Worm (Caenorhabditis elegans) whole organism, L4 larva: ENCODE results near the gene xbx-9.

Experiments
- F10B5.3 ChIP-seq: sonication (generic microtip); optimal IDR thresholded peaks from 2 replicates; lab custom pipeline; 2016; ENCODE audit warnings: mild to moderate bottlenecking, missing genetic modification characterization, missing compliant biosample characterization
- Y105C5A.15 ChIP-seq: fragments of 200-800 bp; sonication (Bioruptor generic); IDR thresholded peaks from 2 replicates; pipeline ENCODE4 v1.3.6; 2022; ENCODE audit warnings: missing genetic modification characterization, missing compliant biosample characterization
- Y48G9A.11 ChIP-seq: fragments of 200-800 bp; sonication (Bioruptor generic); IDR thresholded peaks from 2 replicates; pipeline ENCODE4 v1.3.6; 2022; ENCODE audit warnings: missing genetic modification reagents, missing genetic modification characterization, missing compliant biosample characterization
- ZK337.2 ChIP-seq: fragments of 200-800 bp; sonication (Bioruptor generic); IDR thresholded peaks from 2 replicates; pipeline ENCODE4 v1.3.6; 2022; ENCODE audit warnings: missing genetic modification reagents, missing genetic modification characterization, missing compliant biosample characterization
- aha-1 ChIP-seq: fragments of 150-350 bp; peaks from one replicate; lab custom pipeline; 2014; ENCODE audit warnings: missing biosample characterization, missing genetic modification characterization
- ama-1 ChIP-seq: fragments of 150-350 bp; optimal IDR thresholded peaks from 2 replicates; lab custom pipeline; 2014; ENCODE audit warnings: inconsistent platforms, mixed read lengths
- arid-1 ChIP-seq: fragments of 200-800 bp; sonication (Bioruptor generic); conservative IDR thresholded peaks from 2 replicates; pipeline ENCODE4 v1.3.6; 2022; ENCODE audit warnings: missing genetic modification reagents, missing genetic modification characterization, missing compliant biosample characterization
- ceh-82 ChIP-seq: sonication (generic microtip); optimal IDR thresholded peaks from 2 replicates; lab custom pipeline; 2017; ENCODE audit warnings: missing biosample characterization, missing genetic modification characterization
- cey-2 ChIP-seq: sonication (generic microtip); optimal IDR thresholded peaks from 3 replicates; lab custom pipeline; 2017; ENCODE audit warnings: missing genetic modification characterization, mild to moderate bottlenecking, missing compliant biosample characterization, antibody characterized with exemption, borderline replicate concordance; ENCODE audit not compliant: insufficient read depth
- ctbp-1 ChIP-seq: fragments of 200-800 bp; sonication (Bioruptor generic); IDR thresholded peaks from 2 replicates; pipeline ENCODE4 v1.3.6; 2022; ENCODE audit warnings: missing genetic modification reagents, missing genetic modification characterization, missing compliant biosample characterization
- daf-12 ChIP-seq: fragments of 150-350 bp; optimal IDR thresholded peaks from 2 replicates; lab custom pipeline; 2014; ENCODE audit warnings: missing biosample characterization, missing genetic modification reagents, missing genetic modification characterization
- daf-16 ChIP-seq, 3 experiments: sonication (generic microtip); optimal IDR thresholded peaks; 2 replicates each; lab custom pipeline; 2016 to 2017; ENCODE audit warnings: missing genetic modification characterization in 3 of 3, missing genetic modification reagents in 3 of 3, mild to moderate bottlenecking in 2 of 3, missing compliant biosample characterization in 2 of 3, missing biosample characterization in 1 of 3, moderate library complexity in 1 of 3
- daf-8 ChIP-seq: fragments of 200-800 bp; sonication (Bioruptor generic); IDR thresholded peaks from 2 replicates; pipeline ENCODE4 v1.3.6; 2022; ENCODE audit warnings: missing genetic modification characterization, missing compliant biosample characterization
- dmd-6 ChIP-seq: fragments of 200-800 bp; sonication (Bioruptor generic); IDR thresholded peaks from 2 replicates; pipeline ENCODE4 v1.3.6; 2022; ENCODE audit warnings: missing genetic modification reagents, missing genetic modification characterization, missing compliant biosample characterization
- duxl-1 ChIP-seq: sonication (generic microtip); optimal IDR thresholded peaks from 2 replicates; lab custom pipeline; 2016; ENCODE audit warnings: mild to moderate bottlenecking, missing genetic modification characterization, moderate library complexity, missing compliant biosample characterization; ENCODE audit not compliant: poor library complexity
- dve-1 ChIP-seq: sonication (generic microtip); optimal IDR thresholded peaks from 2 replicates; lab custom pipeline; 2017; ENCODE audit warnings: antibody characterized with exemption, mild to moderate bottlenecking, missing genetic modification characterization, missing compliant biosample characterization; ENCODE audit not compliant: insufficient read depth
- egl-27 ChIP-seq: sonication (generic microtip); optimal IDR thresholded peaks from 3 replicates; lab custom pipeline; 2017; ENCODE audit warnings: missing biosample characterization, missing genetic modification reagents, missing genetic modification characterization
- hlh-11 ChIP-seq: fragments of 200-800 bp; sonication (Bioruptor generic); optimal IDR thresholded peaks from 2 replicates; lab custom pipeline; 2018; ENCODE audit warnings: mild to moderate bottlenecking, missing genetic modification characterization, missing compliant biosample characterization
- jun-1 ChIP-seq: fragments of 150-350 bp; optimal IDR thresholded peaks from 2 replicates; lab custom pipeline; 2014; ENCODE audit warnings: missing biosample characterization, missing genetic modification reagents, missing genetic modification characterization
- lim-7 ChIP-seq: fragments of 200-800 bp; sonication (Bioruptor generic); IDR thresholded peaks from 2 replicates; pipeline ENCODE4 v1.3.6; 2022; ENCODE audit warnings: missing genetic modification characterization, missing compliant biosample characterization
- lin-1 ChIP-seq: fragments of 200-800 bp; sonication (Bioruptor generic); IDR thresholded peaks from 2 replicates; pipeline ENCODE4 v1.3.6; 2022; ENCODE audit warnings: missing genetic modification reagents, missing genetic modification characterization, missing compliant biosample characterization
- madf-5 ChIP-seq, 2 experiments: fragments of 200-800 bp; sonication (Bioruptor generic); IDR thresholded peaks; 2 replicates each; pipeline ENCODE4 v1.3.6; 2022; ENCODE audit warnings: missing compliant biosample characterization in 2 of 2, missing genetic modification characterization in 2 of 2
- mep-1 ChIP-seq: fragments of 150-350 bp; sonication (generic microtip); optimal IDR thresholded peaks from 3 replicates; lab custom pipeline; 2014; ENCODE audit warnings: missing biosample characterization, missing genetic modification characterization
- mes-2 ChIP-seq: sonication (generic microtip); optimal IDR thresholded peaks from 2 replicates; lab custom pipeline; 2016; ENCODE audit warnings: missing genotype, mild to moderate bottlenecking, missing genetic modification characterization, missing compliant biosample characterization; ENCODE audit not compliant: poor library complexity, severe bottlenecking
- mxl-2 ChIP-seq: fragments of 200-800 bp; sonication (Bioruptor generic); conservative IDR thresholded peaks from 2 replicates; pipeline ENCODE4 v1.3.6; 2022; ENCODE audit warnings: missing genetic modification reagents, missing genetic modification characterization, missing compliant biosample characterization
- nhr-10 ChIP-seq: fragments of 150-350 bp; optimal IDR thresholded peaks from 2 replicates; lab custom pipeline; 2014; ENCODE audit warnings: missing biosample characterization, missing genetic modification characterization
- nhr-102 ChIP-seq: sonication (generic microtip); optimal IDR thresholded peaks from 2 replicates; lab custom pipeline; 2016; ENCODE audit warnings: mild to moderate bottlenecking, missing genetic modification characterization, moderate library complexity, missing compliant biosample characterization
- nhr-25 ChIP-seq: sonication (generic microtip); optimal IDR thresholded peaks from 2 replicates; lab custom pipeline; 2017; ENCODE audit warnings: missing genetic modification characterization, mild to moderate bottlenecking, missing compliant biosample characterization, antibody characterized with exemption, moderate library complexity, borderline replicate concordance; ENCODE audit not compliant: insufficient read depth
- nhr-28 ChIP-seq: fragments of 150-350 bp; optimal IDR thresholded peaks from 2 replicates; lab custom pipeline; 2014; ENCODE audit warnings: missing biosample characterization, missing genetic modification characterization
- nhr-41 ChIP-seq: fragments of 200-800 bp; sonication (Bioruptor generic); IDR thresholded peaks from 2 replicates; pipeline ENCODE4 v1.3.6; 2022; ENCODE audit warnings: missing genetic modification reagents, missing genetic modification characterization, missing compliant biosample characterization
- nhr-42 ChIP-seq: fragments of 200-800 bp; sonication (Bioruptor generic); IDR thresholded peaks from 2 replicates; pipeline ENCODE4 v1.3.6; 2022; ENCODE audit warnings: missing genetic modification characterization, missing compliant biosample characterization
- nhr-48 ChIP-seq: sonication (generic microtip); optimal IDR thresholded peaks from 2 replicates; lab custom pipeline; 2016; ENCODE audit warnings: mild to moderate bottlenecking, missing genetic modification characterization, missing compliant biosample characterization
- php-3 ChIP-seq: fragments of 200-800 bp; sonication (Bioruptor generic); IDR thresholded peaks from 2 replicates; pipeline ENCODE4 v1.3.6; 2022; ENCODE audit warnings: missing genetic modification reagents, missing genetic modification characterization, missing compliant biosample characterization
- pqm-1 ChIP-seq: sonication (generic microtip); optimal IDR thresholded peaks from 2 replicates; lab custom pipeline; 2017; ENCODE audit warnings: missing biosample characterization, missing genetic modification characterization
- saeg-2 ChIP-seq: fragments of 200-800 bp; sonication (Bioruptor generic); IDR thresholded peaks from 2 replicates; pipeline ENCODE4 v1.3.6; 2022; ENCODE audit warnings: missing genetic modification reagents, missing genetic modification characterization, missing compliant biosample characterization
- spr-1 ChIP-seq: sonication (generic microtip); optimal IDR thresholded peaks from 2 replicates; lab custom pipeline; 2016; ENCODE audit warnings: mild to moderate bottlenecking, missing genetic modification characterization, missing compliant biosample characterization
- spr-3 ChIP-seq: fragments of 200-800 bp; sonication (Bioruptor generic); optimal IDR thresholded peaks from 2 replicates; lab custom pipeline; 2018; ENCODE audit warnings: mild to moderate bottlenecking, missing genetic modification characterization, missing compliant biosample characterization
- zag-1 ChIP-seq: fragments of 150-350 bp; optimal IDR thresholded peaks from 2 replicates; lab custom pipeline; 2014; ENCODE audit warnings: missing biosample characterization, missing genetic modification characterization
- zfp-2 ChIP-seq: sonication (generic microtip); optimal IDR thresholded peaks from 2 replicates; lab custom pipeline; 2016; ENCODE audit warnings: mild to moderate bottlenecking, missing genetic modification characterization, missing compliant biosample characterization

xbx-9 gene

DNA sequence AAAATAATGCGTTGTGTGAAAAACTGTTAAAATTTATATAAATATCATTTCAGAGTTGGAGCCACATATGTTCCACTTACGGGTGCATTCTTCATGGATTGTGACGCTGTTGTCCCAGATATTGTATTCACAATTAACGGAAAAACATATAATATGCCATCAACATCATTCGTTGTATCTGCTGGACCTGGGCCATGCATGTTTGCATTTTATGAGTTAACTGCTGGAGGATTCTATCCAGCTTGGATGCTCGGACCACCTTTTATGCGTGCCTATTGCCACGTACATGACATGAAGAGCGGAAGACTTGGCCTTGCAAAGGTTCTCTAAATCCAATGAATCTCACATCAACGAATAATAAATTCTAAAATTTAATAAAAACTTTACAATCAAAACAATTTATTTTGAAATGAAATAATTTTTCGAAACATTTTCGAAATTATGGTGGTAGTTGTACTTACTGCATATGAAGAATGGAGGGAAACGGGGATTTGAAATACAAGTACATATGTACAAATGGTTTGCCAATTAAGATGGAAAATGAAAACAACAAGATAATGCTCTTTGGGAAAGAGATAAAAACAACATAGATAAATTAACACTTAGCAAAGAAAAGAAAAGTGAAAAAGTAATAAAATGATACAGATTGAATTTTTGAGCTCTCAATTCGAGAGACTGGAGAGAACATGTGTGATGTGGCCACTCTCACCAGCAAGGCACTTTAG is 9.9 kb downstream of the xbx-9 start:
- TF ChIP-seq spr-3 (GFP tag; lab: Kevin White, UChicago), result no peak
- no peak for TF ChIP-seq madf-5 (GFP tag; IDR thresholded peaks at IDR 0.05; lab: Robert Waterston, UW)
- TF ChIP-seq zfp-2 (tag; lab: Kevin White, UChicago), result no peak
- TF ChIP-seq mes-2 (tag; lab: Kevin White, UChicago), result peak; percentile 69
- TF ChIP-seq spr-1 (tag; lab: Kevin White, UChicago), result peak; percentile 2
- no peak for TF ChIP-seq nhr-25
- peak; percentile 13 for TF ChIP-seq nhr-48 (tag; lab: Kevin White, UChicago)
- TF ChIP-seq nhr-42, result no peak
- TF ChIP-seq nhr-41 (GFP tag; lab: Robert Waterston, UW), result no peak
- no peak for TF ChIP-seq Y105C5A.15 (GFP tag; lab: Robert Waterston, UW)
- no peak for TF ChIP-seq daf-8 (GFP tag; lab: Robert Waterston, UW)
- peak; percentile 62 for TF ChIP-seq duxl-1
- TF ChIP-seq nhr-102, result peak; percentile 49
- TF ChIP-seq ZK337.2 (GFP tag; lab: Robert Waterston, UW), result no peak
- no peak for TF ChIP-seq mxl-2 (GFP tag; lab: Robert Waterston, UW)
- no peak for TF ChIP-seq jun-1 (tag; lab: Kevin White, UChicago)
- TF ChIP-seq zag-1 (tag; lab: Kevin White, UChicago), result no peak
- TF ChIP-seq egl-27, result no peak
- peak; percentile 53 for TF ChIP-seq dve-1 (tag; lab: Kevin White, UChicago)
- TF ChIP-seq nhr-10 (tag; lab: Kevin White, UChicago), result peak; percentile 29
- no peak for TF ChIP-seq cey-2 (tag; lab: Kevin White, UChicago)
- no peak for TF ChIP-seq arid-1 (GFP tag; lab: Robert Waterston, UW)
- TF ChIP-seq pqm-1 (tag; lab: Kevin White, UChicago), result peak; percentile 28
- peak; percentile 66 for TF ChIP-seq mep-1
- no peak for TF ChIP-seq daf-12 (tag; lab: Kevin White, UChicago)
- TF ChIP-seq lim-7 (GFP tag; lab: Robert Waterston, UW), result no peak
- TF ChIP-seq F10B5.3 (tag; lab: Kevin White, UChicago), result no peak

DNA sequence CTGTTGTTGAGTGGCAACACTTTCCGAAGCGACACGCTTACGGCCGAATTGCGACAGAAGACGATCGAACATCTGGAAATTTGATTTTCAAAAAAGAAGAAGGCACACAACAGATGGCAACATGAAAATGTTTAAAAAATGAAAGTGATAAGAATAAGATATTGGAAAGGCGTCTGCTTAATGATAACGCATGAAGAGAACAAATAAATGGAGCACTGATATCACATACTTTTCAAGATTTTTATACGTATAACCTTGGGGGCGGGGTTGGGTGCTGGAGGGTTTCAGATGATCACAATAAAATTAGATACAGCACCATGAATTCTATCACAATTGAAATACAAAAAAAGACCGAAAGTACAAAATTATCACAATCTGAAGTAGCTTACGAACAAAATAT is 11.0 kb downstream of the xbx-9 start, which contains the start of gene C15C8.7:
Gene C15C8.7, minus strand, starts transcription at position 72 of the 400 bp plus-strand sequence.
- TF ChIP-seq daf-16 (GFP tag; optimal IDR thresholded peaks at IDR 0.05; lab: Kevin White, UChicago) (no peak), daf-16 (tag; optimal IDR thresholded peaks at IDR 0.05; lab: Kevin White, UChicago) (peak; percentile 51), saeg-2 (GFP tag; lab: Robert Waterston, UW) (no peak), aha-1 (tag; lab: Kevin White, UChicago) (peak; percentile 77), php-3 (0 out of 2 replicates have a peak, but pooled peaks have one; percentile 28), dmd-6 (GFP tag; lab: Robert Waterston, UW) (peak; percentile 46; the same call in 1 of the 2 replicates), hlh-11 (tag; lab: Kevin White, UChicago) (peak; percentile 50), ctbp-1 (GFP tag; lab: Robert Waterston, UW) (no peak), mxl-2 (GFP tag; lab: Robert Waterston, UW) (no peak), ceh-82 (no peak), lin-1 (GFP tag; lab: Robert Waterston, UW) (no peak), Y48G9A.11 (GFP tag; lab: Robert Waterston, UW) (no peak), nhr-28 (tag; lab: Kevin White, UChicago) (peak; percentile 37), zag-1 (tag; lab: Kevin White, UChicago) (no peak), ama-1 (lab: Kevin White, UChicago) (peak; percentile 9), pqm-1 (tag; lab: Kevin White, UChicago) (peak; percentile 84), dve-1 (tag; lab: Kevin White, UChicago) (peak; percentile 58), mep-1 (peak; percentile 1)
